Fruit fly (Drosophila melanogaster) Kc167 (cell line): Measurements from ENCODE around the gene Meics.

Source experiments
- Myc ChIP-seq: fragments of >200 bp; optimal IDR thresholded peaks from 2 replicates; lab custom pipeline; 2017; ENCODE audit warnings: missing external identifiers
- Sin3A ChIP-seq: fragments of >200 bp; optimal IDR thresholded peaks from 2 replicates; lab custom pipeline; 2018; ENCODE audit warnings: missing external identifiers
- h ChIP-seq: fragments of >200 bp; optimal IDR thresholded peaks from 3 replicates; lab custom pipeline; 2018; ENCODE audit warnings: missing external identifiers
- psq ChIP-seq: fragments of >200 bp; optimal IDR thresholded peaks from 2 replicates; lab custom pipeline; 2017; ENCODE audit warnings: missing external identifiers
- ttk ChIP-seq: sonication (Bioruptor generic); optimal IDR thresholded peaks from 2 replicates; lab custom pipeline; 2017; ENCODE audit warnings: missing external identifiers

DNA sequence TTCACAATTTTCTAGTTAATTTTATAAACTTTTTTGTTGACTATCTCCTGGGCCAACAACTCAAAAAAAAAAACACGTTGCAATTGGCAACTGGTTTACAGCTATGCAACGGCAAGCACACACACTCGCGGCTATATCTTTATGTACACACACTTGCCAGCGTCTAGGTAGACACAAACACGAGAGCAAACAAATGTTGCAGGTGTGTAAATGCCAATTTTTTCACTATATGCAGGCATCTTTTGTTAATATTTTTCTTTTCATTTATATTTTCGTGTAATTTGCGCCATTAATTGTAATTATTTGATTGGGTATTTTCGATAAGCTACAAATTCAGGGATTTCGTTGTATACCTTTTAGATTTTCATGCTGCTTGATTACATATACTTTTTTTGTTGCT, 39.9 kb downstream of the Meics start:
- no peak for TF ChIP-seq h (lab: Kevin White, UChicago)
- no peak for TF ChIP-seq psq (lab: Kevin White, UChicago)
- TF ChIP-seq ttk (lab: Kevin White, UChicago): no peak
- TF ChIP-seq Myc (lab: Kevin White, UChicago): no peak
- TF ChIP-seq Sin3A (lab: Kevin White, UChicago): no peak
